Worm (Caenorhabditis elegans) whole organism, L4 larva: ENCODE data around the gene kqt-2.

Source experiments
- F37D6.2 ChIP-seq: sonication (generic microtip); optimal IDR thresholded peaks from 2 replicates; lab custom pipeline; 2016; ENCODE audit warnings: mild to moderate bottlenecking, missing genetic modification characterization, missing compliant biosample characterization
- R02D3.7 ChIP-seq: fragments of 150-350 bp; sonication (generic microtip); optimal IDR thresholded peaks from 3 replicates; lab custom pipeline; 2014; ENCODE audit warnings: missing biosample characterization, missing genetic modification characterization
- T20F7.1 ChIP-seq: fragments of 200-800 bp; sonication (Bioruptor generic); optimal IDR thresholded peaks from 2 replicates; lab custom pipeline; 2018; ENCODE audit warnings: mild to moderate bottlenecking, missing genetic modification characterization, missing compliant biosample characterization
- Y48G9A.11 ChIP-seq: fragments of 200-800 bp; sonication (Bioruptor generic); IDR thresholded peaks from 2 replicates; pipeline ENCODE4 v1.3.6; 2022; ENCODE audit warnings: missing genetic modification reagents, missing genetic modification characterization, missing compliant biosample characterization
- Y5F2A.4 ChIP-seq: fragments of 200-800 bp; sonication (Bioruptor generic); optimal IDR thresholded peaks from 2 replicates; lab custom pipeline; 2018; ENCODE audit warnings: mild to moderate bottlenecking, missing genetic modification characterization, missing compliant biosample characterization
- aha-1 ChIP-seq: fragments of 150-350 bp; peaks from one replicate; lab custom pipeline; 2014; ENCODE audit warnings: missing biosample characterization, missing genetic modification characterization
- ceh-32 ChIP-seq: sonication (generic microtip); optimal IDR thresholded peaks from 2 replicates; lab custom pipeline; 2016; ENCODE audit warnings: mild to moderate bottlenecking, missing genetic modification characterization, missing compliant biosample characterization; ENCODE audit not compliant: poor library complexity
- ceh-44 ChIP-seq: fragments of 200-800 bp; sonication (Bioruptor generic); IDR thresholded peaks from 2 replicates; pipeline ENCODE4 v1.3.6; 2022; ENCODE audit warnings: missing genetic modification reagents, missing genetic modification characterization, missing compliant biosample characterization
- ces-1 ChIP-seq: fragments of 150-350 bp; sonication (generic microtip); optimal IDR thresholded peaks from 4 replicates; lab custom pipeline; 2014; ENCODE audit warnings: missing biosample characterization, missing genetic modification reagents, missing genetic modification characterization
- daf-12 ChIP-seq: fragments of 150-350 bp; optimal IDR thresholded peaks from 2 replicates; lab custom pipeline; 2014; ENCODE audit warnings: missing biosample characterization, missing genetic modification reagents, missing genetic modification characterization
- daf-16 ChIP-seq, 3 experiments: sonication (generic microtip); optimal IDR thresholded peaks; 2 replicates each; lab custom pipeline; 2016 to 2017; ENCODE audit warnings: missing genetic modification characterization in 3 of 3, missing genetic modification reagents in 3 of 3, mild to moderate bottlenecking in 2 of 3, missing compliant biosample characterization in 2 of 3, missing biosample characterization in 1 of 3, moderate library complexity in 1 of 3
- daf-19 ChIP-seq: fragments of 200-800 bp; sonication (Bioruptor generic); conservative IDR thresholded peaks from 2 replicates; pipeline ENCODE4 v1.3.6; 2022; ENCODE audit warnings: missing genetic modification characterization, missing compliant biosample characterization
- dmd-6 ChIP-seq: fragments of 200-800 bp; sonication (Bioruptor generic); IDR thresholded peaks from 2 replicates; pipeline ENCODE4 v1.3.6; 2022; ENCODE audit warnings: missing genetic modification reagents, missing genetic modification characterization, missing compliant biosample characterization
- dmd-8 ChIP-seq: fragments of 200-800 bp; sonication (Bioruptor generic); IDR thresholded peaks from 2 replicates; pipeline ENCODE4 v1.3.6; 2022; ENCODE audit warnings: missing genetic modification characterization, missing compliant biosample characterization
- dpl-1 ChIP-seq: fragments of 150-350 bp; optimal IDR thresholded peaks from 2 replicates; lab custom pipeline; 2014; ENCODE audit warnings: missing biosample characterization, missing genetic modification reagents, missing genetic modification characterization
- dve-1 ChIP-seq: sonication (generic microtip); optimal IDR thresholded peaks from 2 replicates; lab custom pipeline; 2017; ENCODE audit warnings: antibody characterized with exemption, mild to moderate bottlenecking, missing genetic modification characterization, missing compliant biosample characterization; ENCODE audit not compliant: insufficient read depth
- egl-27 ChIP-seq: sonication (generic microtip); optimal IDR thresholded peaks from 3 replicates; lab custom pipeline; 2017; ENCODE audit warnings: missing biosample characterization, missing genetic modification reagents, missing genetic modification characterization
- egl-43 ChIP-seq: fragments of 200-800 bp; sonication (Bioruptor generic); IDR thresholded peaks from 2 replicates; pipeline ENCODE4 v1.3.6; 2022; ENCODE audit warnings: missing genetic modification reagents, missing genetic modification characterization, missing compliant biosample characterization
- gei-8 ChIP-seq: fragments of 200-800 bp; sonication (Bioruptor generic); optimal IDR thresholded peaks from 2 replicates; lab custom pipeline; 2018; ENCODE audit warnings: mild to moderate bottlenecking, missing genetic modification characterization, missing compliant biosample characterization
- hif-1 ChIP-seq, 2 experiments: sonication (generic microtip); optimal IDR thresholded peaks; 2 replicates each; lab custom pipeline; 2016 to 2017; ENCODE audit warnings: missing compliant biosample characterization in 2 of 2, missing genetic modification characterization in 2 of 2, missing genetic modification reagents in 2 of 2, missing genotype in 2 of 2, mild to moderate bottlenecking in 1 of 2
- hlh-11 ChIP-seq: fragments of 200-800 bp; sonication (Bioruptor generic); optimal IDR thresholded peaks from 2 replicates; lab custom pipeline; 2018; ENCODE audit warnings: mild to moderate bottlenecking, missing genetic modification characterization, missing compliant biosample characterization
- hlh-30 ChIP-seq: sonication (generic microtip); optimal IDR thresholded peaks from 2 replicates; lab custom pipeline; 2017; ENCODE audit warnings: antibody characterized with exemption, mild to moderate bottlenecking, missing genetic modification characterization, missing compliant biosample characterization; ENCODE audit not compliant: insufficient read depth
- lin-39 ChIP-seq: fragments of 150-350 bp; optimal IDR thresholded peaks from 2 replicates; lab custom pipeline; 2014; ENCODE audit warnings: missing biosample characterization, missing genetic modification reagents, missing genetic modification characterization
- lsy-2 ChIP-seq, 2 experiments: fragments of 150-350 bp in 1 of 2; sonication (generic microtip) in 1 of 2; optimal IDR thresholded peaks; 2 replicates each; lab custom pipeline; 2014 to 2017; ENCODE audit warnings: missing biosample characterization in 2 of 2, missing genetic modification characterization in 2 of 2
- madf-5 ChIP-seq, 2 experiments: fragments of 200-800 bp; sonication (Bioruptor generic); IDR thresholded peaks; 2 replicates each; pipeline ENCODE4 v1.3.6; 2022; ENCODE audit warnings: missing compliant biosample characterization in 2 of 2, missing genetic modification characterization in 2 of 2
- madf-9 ChIP-seq: fragments of 200-800 bp; sonication (Bioruptor generic); conservative IDR thresholded peaks from 2 replicates; pipeline ENCODE4 v1.3.6; 2022; ENCODE audit warnings: missing genetic modification reagents, missing genetic modification characterization, missing compliant biosample characterization
- mdl-1 ChIP-seq, 2 experiments: fragments of 150-350 bp in 1 of 2; sonication (generic microtip) in 1 of 2; optimal IDR thresholded peaks; 2 replicates each; lab custom pipeline; 2014 to 2017; ENCODE audit warnings: missing biosample characterization in 2 of 2, missing genetic modification characterization in 2 of 2
- mep-1 ChIP-seq: fragments of 150-350 bp; sonication (generic microtip); optimal IDR thresholded peaks from 3 replicates; lab custom pipeline; 2014; ENCODE audit warnings: missing biosample characterization, missing genetic modification characterization
- mes-2 ChIP-seq: sonication (generic microtip); optimal IDR thresholded peaks from 2 replicates; lab custom pipeline; 2016; ENCODE audit warnings: missing genotype, mild to moderate bottlenecking, missing genetic modification characterization, missing compliant biosample characterization; ENCODE audit not compliant: poor library complexity, severe bottlenecking
- mxl-3 ChIP-seq: fragments of 200-800 bp; sonication (Bioruptor generic); optimal IDR thresholded peaks from 2 replicates; lab custom pipeline; 2018; ENCODE audit warnings: mild to moderate bottlenecking, missing genetic modification characterization, missing compliant biosample characterization
- nhr-10 ChIP-seq: fragments of 150-350 bp; optimal IDR thresholded peaks from 2 replicates; lab custom pipeline; 2014; ENCODE audit warnings: missing biosample characterization, missing genetic modification characterization
- nhr-102 ChIP-seq: sonication (generic microtip); optimal IDR thresholded peaks from 2 replicates; lab custom pipeline; 2016; ENCODE audit warnings: mild to moderate bottlenecking, missing genetic modification characterization, moderate library complexity, missing compliant biosample characterization
- nhr-28 ChIP-seq: fragments of 150-350 bp; optimal IDR thresholded peaks from 2 replicates; lab custom pipeline; 2014; ENCODE audit warnings: missing biosample characterization, missing genetic modification characterization
- nhr-41 ChIP-seq: fragments of 200-800 bp; sonication (Bioruptor generic); IDR thresholded peaks from 2 replicates; pipeline ENCODE4 v1.3.6; 2022; ENCODE audit warnings: missing genetic modification reagents, missing genetic modification characterization, missing compliant biosample characterization
- nhr-42 ChIP-seq: fragments of 200-800 bp; sonication (Bioruptor generic); IDR thresholded peaks from 2 replicates; pipeline ENCODE4 v1.3.6; 2022; ENCODE audit warnings: missing genetic modification characterization, missing compliant biosample characterization
- nhr-48 ChIP-seq: sonication (generic microtip); optimal IDR thresholded peaks from 2 replicates; lab custom pipeline; 2016; ENCODE audit warnings: mild to moderate bottlenecking, missing genetic modification characterization, missing compliant biosample characterization
- nhr-6 ChIP-seq: fragments of 150-350 bp; optimal IDR thresholded peaks from 2 replicates; lab custom pipeline; 2014; ENCODE audit warnings: missing biosample characterization, missing genetic modification characterization
- pqm-1 ChIP-seq: sonication (generic microtip); optimal IDR thresholded peaks from 2 replicates; lab custom pipeline; 2017; ENCODE audit warnings: missing biosample characterization, missing genetic modification characterization
- set-16 ChIP-seq: fragments of 200-800 bp; sonication (Bioruptor generic); IDR thresholded peaks from 2 replicates; pipeline ENCODE4 v1.3.6; 2022; ENCODE audit warnings: missing genetic modification reagents, missing genetic modification characterization, missing compliant biosample characterization
- snpc-1.2 ChIP-seq: fragments of 200-800 bp; sonication (Bioruptor generic); IDR thresholded peaks from 2 replicates; pipeline ENCODE4 v1.3.6; 2022; ENCODE audit warnings: missing genetic modification reagents, missing genetic modification characterization, missing compliant biosample characterization
- spr-3 ChIP-seq: fragments of 200-800 bp; sonication (Bioruptor generic); optimal IDR thresholded peaks from 2 replicates; lab custom pipeline; 2018; ENCODE audit warnings: mild to moderate bottlenecking, missing genetic modification characterization, missing compliant biosample characterization
- unc-130 ChIP-seq: sonication (generic microtip); optimal IDR thresholded peaks from 2 replicates; lab custom pipeline; 2016; ENCODE audit warnings: missing genetic modification reagents, missing genetic modification characterization, missing compliant biosample characterization
- vab-7 ChIP-seq: fragments of 200-800 bp; sonication (Bioruptor generic); IDR thresholded peaks from 2 replicates; pipeline ENCODE4 v1.3.6; 2022; ENCODE audit warnings: missing genetic modification reagents, missing genetic modification characterization, missing compliant biosample characterization
- zfp-2 ChIP-seq: sonication (generic microtip); optimal IDR thresholded peaks from 2 replicates; lab custom pipeline; 2016; ENCODE audit warnings: mild to moderate bottlenecking, missing genetic modification characterization, missing compliant biosample characterization
- zfp-3 ChIP-seq: fragments of 200-800 bp; sonication (Bioruptor generic); conservative IDR thresholded peaks from 2 replicates; pipeline ENCODE4 v1.3.6; 2022; ENCODE audit warnings: missing genetic modification reagents, missing genetic modification characterization, missing compliant biosample characterization

kqt-2 gene

ce11 chrX:8243116-8243515 is 3.1 kb downstream of the kqt-2 start (continued):
- peak; percentile 39 for TF ChIP-seq nhr-48 (tag; lab: Kevin White, UChicago)
- TF ChIP-seq nhr-102 (tag; lab: Kevin White, UChicago): peak; percentile 50
- no peak for TF ChIP-seq ceh-32 (tag; lab: Kevin White, UChicago)
- TF ChIP-seq mdl-1 (tag; optimal IDR thresholded peaks at IDR 0.05; lab: Kevin White, UChicago): peak; percentile 34 to 86
- peak in 1 of 2 experiments; percentile 33 for TF ChIP-seq hif-1 (tag; optimal IDR thresholded peaks at IDR 0.05; lab: Kevin White, UChicago)
- TF ChIP-seq hlh-11 (tag; lab: Kevin White, UChicago): peak; percentile 75
- TF ChIP-seq set-16: no peak
- no peak for TF ChIP-seq nhr-41
- TF ChIP-seq madf-9 (GFP tag; lab: Robert Waterston, UW): 0 out of 2 replicates have a peak, but pooled peaks have one; percentile 19
- no peak for TF ChIP-seq Y48G9A.11 (GFP tag; lab: Robert Waterston, UW)
- peak; percentile 50 for TF ChIP-seq gei-8 (GFP tag; lab: Kevin White, UChicago)
- peak; percentile 25 for TF ChIP-seq mep-1 (tag; lab: Kevin White, UChicago)
- peak; percentile 67 for TF ChIP-seq nhr-10
- TF ChIP-seq unc-130: no peak
- no peak for TF ChIP-seq nhr-6 (tag; lab: Kevin White, UChicago)
- TF ChIP-seq zfp-2 (tag; lab: Kevin White, UChicago): no peak
- no peak for TF ChIP-seq zfp-3
- TF ChIP-seq vab-7: no peak
- peak; percentile 24 for TF ChIP-seq hlh-30 (tag; lab: Kevin White, UChicago)
- TF ChIP-seq snpc-1.2 (GFP tag; lab: Robert Waterston, UW): no peak
- TF ChIP-seq lsy-2 (tag; optimal IDR thresholded peaks at IDR 0.05; lab: Kevin White, UChicago): peak in 1 of 2 experiments; percentile 40
- TF ChIP-seq dve-1 (tag; lab: Kevin White, UChicago): peak; percentile 92
- peak; percentile 80 for TF ChIP-seq nhr-28 (tag; lab: Kevin White, UChicago)
- TF ChIP-seq F37D6.2 (tag; lab: Kevin White, UChicago): no peak
- TF ChIP-seq daf-19 (GFP tag; lab: Robert Waterston, UW): no peak
- TF ChIP-seq aha-1: peak; percentile 77
- no peak for TF ChIP-seq R02D3.7
- no peak for TF ChIP-seq dpl-1
- TF ChIP-seq lin-39: no peak
- no peak for TF ChIP-seq ceh-44 (GFP tag; lab: Robert Waterston, UW)
- no peak for TF ChIP-seq Y5F2A.4 (GFP tag; lab: Kevin White, UChicago)
- no peak for TF ChIP-seq ces-1 (GFP tag; lab: Kevin White, UChicago)
- TF ChIP-seq mes-2 (tag; lab: Kevin White, UChicago): peak; percentile 22
- no peak for TF ChIP-seq spr-3 (GFP tag; lab: Kevin White, UChicago)
- no peak for TF ChIP-seq madf-5 (GFP tag; IDR thresholded peaks at IDR 0.05; lab: Robert Waterston, UW)
- TF ChIP-seq egl-27 (tag; lab: Kevin White, UChicago): no peak
- TF ChIP-seq daf-12 (tag; lab: Kevin White, UChicago): no peak
- no peak for TF ChIP-seq nhr-42 (GFP tag; lab: Robert Waterston, UW)

- TF ChIP-seq dmd-6 (GFP tag; lab: Robert Waterston, UW): peak; percentile 83
- peak; percentile 61 for TF ChIP-seq hlh-11 (tag; lab: Kevin White, UChicago)
- peak; percentile 26 for TF ChIP-seq nhr-28 (tag; lab: Kevin White, UChicago)
- peak; percentile 39 for TF ChIP-seq mxl-3 (GFP tag; lab: Kevin White, UChicago)
- TF ChIP-seq egl-43 (GFP tag; lab: Robert Waterston, UW): no peak
- TF ChIP-seq nhr-102 (tag; lab: Kevin White, UChicago): no peak
- TF ChIP-seq hlh-30 (tag; lab: Kevin White, UChicago): peak; percentile 47
- TF ChIP-seq mdl-1 (tag; optimal IDR thresholded peaks at IDR 0.05; lab: Kevin White, UChicago): peak in 1 of 2 experiments; percentile 35
- TF ChIP-seq zfp-3: no peak
- TF ChIP-seq dve-1 (tag; lab: Kevin White, UChicago): peak; percentile 57
- no peak for TF ChIP-seq madf-9 (GFP tag; lab: Robert Waterston, UW)
- peak; percentile 33 for TF ChIP-seq pqm-1 (tag; lab: Kevin White, UChicago)
- TF ChIP-seq daf-16 (GFP tag; optimal IDR thresholded peaks at IDR 0.05; lab: Kevin White, UChicago): no peak
- peak; percentile 57 for TF ChIP-seq daf-16 (tag; optimal IDR thresholded peaks at IDR 0.05; lab: Kevin White, UChicago)
- TF ChIP-seq dmd-8 (GFP tag; lab: Robert Waterston, UW): no peak
- TF ChIP-seq T20F7.1 (GFP tag; lab: Kevin White, UChicago): no peak
Observed at ce11 chrX:8241906-8242305, 4.3 kb downstream of the kqt-2 start, which contains the start of gene endu-2. TSS of gene endu-2 (plus strand) at chrX:8242301.
